Fruit fly (Drosophila melanogaster): ENCODE measurements around the gene Cpr67Fa1.

dm6 chr3L:10924683-10925082, 34.9 kb downstream of the Cpr67Fa1 start:
- TF ChIP-seq cnc (optimal IDR thresholded peaks at IDR 0.05), result no peak
- TF ChIP-seq pad (GFP tag; optimal IDR thresholded peaks at IDR 0.05), result no peak
- TF ChIP-seq CG5204 (GFP tag; optimal IDR thresholded peaks at IDR 0.05), result no peak
- no peak for TF ChIP-seq cic (GFP tag; optimal IDR thresholded peaks at IDR 0.05)
- no peak for TF ChIP-seq Hr96 (GFP tag; optimal IDR thresholded peaks at IDR 0.05)
- no peak for TF ChIP-seq CG1620 (GFP tag; optimal IDR thresholded peaks at IDR 0.05)
- TF ChIP-seq Crg-1 (GFP tag; optimal IDR thresholded peaks at IDR 0.05), result no peak
- TF ChIP-seq Clk (GFP tag; optimal IDR thresholded peaks at IDR 0.05), result no peak
- no peak for TF ChIP-seq tj (GFP tag; optimal IDR thresholded peaks at IDR 0.05)
- no peak for TF ChIP-seq toe (GFP tag; optimal IDR thresholded peaks at IDR 0.05)
- TF ChIP-seq CG7101 (tag; optimal IDR thresholded peaks at IDR 0.05), result no peak
- TF ChIP-seq CG33017 (tag; optimal IDR thresholded peaks at IDR 0.05), result no peak
